Worm (Caenorhabditis elegans): Measurements from ENCODE around the gene F43E2.1.
A peak's percentile ranks its signal among the peaks of the same experiment; 100 is the strongest.

The F43E2.1 gene

DNA sequence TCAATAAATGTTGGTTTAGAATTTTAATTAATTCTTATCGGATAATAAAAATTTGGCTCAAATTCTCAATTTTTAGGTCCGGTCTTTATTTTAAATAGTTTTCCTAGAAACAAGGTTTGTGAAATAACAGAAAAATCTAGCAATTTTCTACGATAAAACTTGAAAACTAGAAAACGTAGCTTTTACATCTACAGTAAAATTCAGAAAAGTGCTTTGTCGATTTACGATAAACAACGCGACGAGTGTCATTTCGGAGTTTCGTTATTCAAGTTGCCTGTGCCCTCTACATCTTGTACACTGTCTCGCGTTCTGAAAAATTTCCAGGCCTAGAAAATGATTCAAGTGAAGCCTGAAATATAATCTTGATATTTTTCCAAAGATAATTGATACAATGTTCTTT is 18.3 kb upstream of the F43E2.1 start:
- TF ChIP-seq egl-27 (tag; optimal IDR thresholded peaks at IDR 0.05) (no peak), nhr-25 (tag; optimal IDR thresholded peaks at IDR 0.05) (no peak), mab-5 (tag; optimal IDR thresholded peaks at IDR 0.05) (no peak), nhr-237 (tag; optimal IDR thresholded peaks at IDR 0.05) (no peak), sem-4 (tag; optimal IDR thresholded peaks at IDR 0.05) (no peak), dmd-4 (tag; optimal IDR thresholded peaks at IDR 0.05) (no peak), unc-39 (tag; optimal IDR thresholded peaks at IDR 0.05) (no peak), crh-2 (tag; optimal IDR thresholded peaks at IDR 0.05) (no peak), R02D3.7 (tag; optimal IDR thresholded peaks at IDR 0.05) (peak; percentile 66), Y55F3AM.14 (GFP tag; optimal IDR thresholded peaks at IDR 0.05) (no peak), C34F6.9 (tag; optimal IDR thresholded peaks at IDR 0.05) (peak; percentile 36), nhr-12 (tag; optimal IDR thresholded peaks at IDR 0.05) (no peak), gmeb-1 (tag; optimal IDR thresholded peaks at IDR 0.05) (no peak), peb-1 (tag; optimal IDR thresholded peaks at IDR 0.05) (no peak), lsy-2 (tag; optimal IDR thresholded peaks at IDR 0.05) (peak in 1 of 2 experiments; percentile 60), unc-55 (GFP tag; optimal IDR thresholded peaks at IDR 0.05) (peak; percentile 58), nhr-129 (tag; optimal IDR thresholded peaks at IDR 0.05) (no peak), lin-39 (tag; optimal IDR thresholded peaks at IDR 0.05) (no peak)

DNA sequence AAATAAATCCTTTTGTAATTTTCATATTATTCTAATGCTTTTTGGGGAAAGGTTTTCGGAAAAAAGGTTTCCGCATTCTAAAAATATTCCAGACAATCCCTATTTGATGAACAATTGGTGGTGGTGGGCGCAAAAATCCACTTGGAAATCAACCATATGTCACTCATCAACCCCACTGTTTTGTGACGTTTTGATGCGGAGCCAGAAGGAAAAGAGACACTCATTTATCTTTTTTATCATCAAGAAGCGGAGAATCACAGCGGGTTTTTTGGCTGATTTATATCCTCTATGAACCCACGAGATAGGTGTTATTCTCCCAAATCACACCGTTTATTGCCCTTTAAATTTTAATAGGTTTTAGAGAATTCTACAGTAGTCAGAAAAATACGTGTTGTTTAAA is 17.9 kb upstream of the F43E2.1 start:
- no peak for TF ChIP-seq nhr-237 (tag; optimal IDR thresholded peaks at IDR 0.05)
- no peak for TF ChIP-seq gmeb-1 (tag; optimal IDR thresholded peaks at IDR 0.05)
- no peak for TF ChIP-seq mbf-1 (tag; optimal IDR thresholded peaks at IDR 0.05)
- TF ChIP-seq nhr-10 (tag; optimal IDR thresholded peaks at IDR 0.05) = no peak
- TF ChIP-seq ceh-82 (tag; optimal IDR thresholded peaks at IDR 0.05) = no peak

DNA sequence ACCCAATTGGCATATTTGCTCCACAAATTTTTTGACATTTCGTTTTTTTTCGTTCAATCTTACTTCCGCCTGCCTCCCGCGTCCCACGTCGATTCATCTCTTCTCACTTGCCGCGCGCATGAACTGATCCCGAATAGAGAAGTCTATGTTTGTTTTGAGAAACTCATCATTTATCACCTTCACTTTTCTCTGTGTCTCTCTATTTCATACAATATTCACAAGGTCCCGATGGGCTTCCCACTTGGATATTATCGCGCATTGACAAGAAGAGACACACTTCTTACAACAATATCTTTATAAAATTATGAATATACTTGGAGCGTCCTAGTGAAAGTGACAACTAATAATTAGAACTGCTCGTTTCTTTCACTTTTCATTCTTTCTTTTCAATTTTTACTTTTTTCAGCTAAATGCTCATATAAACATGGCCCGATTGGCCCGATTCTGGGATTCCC is 16.6 kb upstream of the F43E2.1 start, which contains the start of gene insc-1:
Gene insc-1 (plus strand): TSS at position 405 of the 455 bp plus-strand sequence.
- TF ChIP-seq lin-11 (tag; optimal IDR thresholded peaks at IDR 0.05) (no peak), blmp-1 (tag; optimal IDR thresholded peaks at IDR 0.05; ENCODE audit: insufficient read depth) (peak; percentile 7)

DNA sequence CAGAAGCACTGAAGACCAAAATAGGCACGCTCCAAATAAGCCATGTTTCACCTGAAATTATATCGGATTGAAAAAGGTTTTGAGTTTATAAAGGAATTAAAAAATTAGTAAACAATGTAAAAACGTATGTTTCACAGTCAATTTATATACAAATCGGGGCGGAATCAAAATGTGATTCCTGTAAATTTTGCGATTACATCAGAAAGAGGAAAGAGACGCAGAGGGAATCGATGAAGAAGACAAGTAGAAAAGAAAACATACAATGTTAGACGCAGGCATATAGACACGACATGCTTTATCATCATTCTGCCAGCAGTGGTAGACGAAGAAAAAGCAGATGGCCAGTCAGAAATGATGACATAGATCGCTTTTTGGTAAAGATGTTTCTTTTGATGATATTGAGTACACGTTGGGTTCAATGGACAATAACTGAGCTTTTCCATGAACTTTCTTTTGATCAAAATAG is 11.1 kb upstream of the F43E2.1 start, which contains the start of gene msra-1:
Gene msra-1 (minus strand): TSS at position 51 of the 466 bp plus-strand sequence.
- peak; percentile 88 for TF ChIP-seq nhr-129 (tag; optimal IDR thresholded peaks at IDR 0.05)
- peak; percentile 39 for TF ChIP-seq unc-55 (GFP tag; optimal IDR thresholded peaks at IDR 0.05)
- no peak for TF ChIP-seq lin-11 (tag; optimal IDR thresholded peaks at IDR 0.05)
- no peak for TF ChIP-seq mdl-1 (tag; optimal IDR thresholded peaks at IDR 0.05)
- peak; percentile 75 for TF ChIP-seq crh-2 (tag; optimal IDR thresholded peaks at IDR 0.05)
- TF ChIP-seq nhr-12 (tag; optimal IDR thresholded peaks at IDR 0.05) = no peak
- no peak for TF ChIP-seq ztf-4 (tag; optimal IDR thresholded peaks at IDR 0.05)
- peak in 1 of 2 experiments; percentile 46 for TF ChIP-seq lsy-2 (tag; optimal IDR thresholded peaks at IDR 0.05)
- no peak for TF ChIP-seq ztf-11 (tag; optimal IDR thresholded peaks at IDR 0.05)
- no peak for TF ChIP-seq ZK546.5 (tag; optimal IDR thresholded peaks at IDR 0.05)
- TF ChIP-seq C34F6.9 (tag; optimal IDR thresholded peaks at IDR 0.05) = peak; percentile 63
- TF ChIP-seq lin-13 (GFP tag; optimal IDR thresholded peaks at IDR 0.05) = no peak
- TF ChIP-seq nhr-25 (tag; optimal IDR thresholded peaks at IDR 0.05) = no peak
- peak; percentile 77 for TF ChIP-seq sma-9 (GFP tag; optimal IDR thresholded peaks at IDR 0.05)
- TF ChIP-seq sma-9 (tag; optimal IDR thresholded peaks at IDR 0.05) = no peak
- no peak for TF ChIP-seq blmp-1 (tag; optimal IDR thresholded peaks at IDR 0.05; ENCODE audit: insufficient read depth)
- TF ChIP-seq peb-1 (tag; optimal IDR thresholded peaks at IDR 0.05) = no peak
- no peak for TF ChIP-seq snpc-4 (tag; optimal IDR thresholded peaks at IDR 0.05)
- TF ChIP-seq R02D3.7 (tag; optimal IDR thresholded peaks at IDR 0.05) = no peak
- no peak for TF ChIP-seq gmeb-1 (tag; optimal IDR thresholded peaks at IDR 0.05)
- TF ChIP-seq alr-1 (tag; optimal IDR thresholded peaks at IDR 0.05) = no peak
- no peak for TF ChIP-seq egl-27 (tag; optimal IDR thresholded peaks at IDR 0.05)
- TF ChIP-seq fos-1 (tag; optimal IDR thresholded peaks at IDR 0.05) = peak; percentile 88
- TF ChIP-seq Y55F3AM.14 (GFP tag; optimal IDR thresholded peaks at IDR 0.05) = no peak
- no peak for TF ChIP-seq nhr-6 (tag; optimal IDR thresholded peaks at IDR 0.05)
- TF ChIP-seq skn-1 (tag; optimal IDR thresholded peaks at IDR 0.05) = peak; percentile 99

DNA sequence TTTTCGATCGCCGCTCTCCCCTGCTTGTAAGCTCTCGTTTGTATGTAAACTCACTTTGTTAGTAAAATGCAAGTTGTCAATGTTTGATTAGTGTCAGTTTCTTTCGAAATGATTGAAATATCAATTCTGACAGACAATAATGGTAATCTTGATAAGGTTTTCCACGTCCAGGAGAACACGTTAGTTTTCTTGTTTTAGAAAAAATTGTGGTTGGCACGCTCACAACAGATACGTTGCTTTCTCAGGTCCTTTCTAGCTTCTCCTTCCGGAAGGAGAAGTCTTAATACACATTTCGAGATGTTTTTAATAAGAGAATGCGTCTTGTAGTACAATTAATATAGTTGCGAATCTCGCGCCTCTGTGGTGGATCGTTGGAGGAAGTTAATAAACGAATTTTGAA is 6.3 kb upstream of the F43E2.1 start, which contains the start of gene F43E2.6:
Gene F43E2.6 (minus strand): TSS at position 101 of the 400 bp plus-strand sequence.
- TF ChIP-seq nhr-21 (tag; optimal IDR thresholded peaks at IDR 0.05) (no peak), mdl-1 (tag; optimal IDR thresholded peaks at IDR 0.05) (no peak), skn-1 (tag; optimal IDR thresholded peaks at IDR 0.05) (no peak), snpc-4 (tag; optimal IDR thresholded peaks at IDR 0.05) (no peak), aly-2 (tag; optimal IDR thresholded peaks at IDR 0.05) (no peak)
